Worm (Caenorhabditis elegans): ENCODE results near the gene Y55F3AM.5.

ce11 chrIV:1019801-1020200, 20.8 kb downstream of the Y55F3AM.5 start:
- TF ChIP-seq lag-1 (GFP tag; IDR thresholded peaks at IDR 0.05) (no peak), pbrm-1 (GFP tag; IDR thresholded peaks at IDR 0.05) (no peak), akir-1 (GFP tag; optimal IDR thresholded peaks at IDR 0.05) (no peak), snpc-1.1 (tag; optimal IDR thresholded peaks at IDR 0.05; ENCODE audit: insufficient read depth) (no peak), ccch-3 (GFP tag; optimal IDR thresholded peaks at IDR 0.05) (no peak), F23B12.7 (tag; optimal IDR thresholded peaks at IDR 0.05; ENCODE audit: insufficient read depth) (no peak), lsl-1 (GFP tag; optimal IDR thresholded peaks at IDR 0.05) (no peak), Y67H2A.10 (GFP tag; conservative IDR thresholded peaks at IDR 0.05) (no peak), dpff-1 (tag; optimal IDR thresholded peaks at IDR 0.05) (no peak), him-1 (tag; optimal IDR thresholded peaks at IDR 0.05) (peak; percentile 54), F37B4.10 (GFP tag; IDR thresholded peaks at IDR 0.05) (no peak)

Measured in whole organism, young adult.